Fruit fly (Drosophila melanogaster) whole organism, embryonic: Measurements from ENCODE around the gene CG31650.

ENCODE experiments used
- CG1024 ChIP-seq: fragments of 200-800 bp; sonication (Bioruptor generic); IDR thresholded peaks from 2 replicates; pipeline ENCODE4 v1.3.6; 2022; ENCODE audit warnings: missing biosample characterization, missing genetic modification characterization
- CG10543 ChIP-seq: fragments of 200-800 bp; sonication (Bioruptor generic); optimal IDR thresholded peaks from 3 replicates; lab custom pipeline; 2017; ENCODE audit warnings: missing biosample characterization, mild to moderate bottlenecking, missing genetic modification characterization, moderate library complexity
- CG11085 ChIP-seq: fragments of 200-800 bp; sonication (Bioruptor generic); IDR thresholded peaks from 2 replicates; pipeline ENCODE4 v1.3.6; 2022; ENCODE audit warnings: missing biosample characterization, missing genetic modification characterization
- CG11695 ChIP-seq: fragments of 200-800 bp; sonication (Bioruptor generic); IDR thresholded peaks from 3 replicates; pipeline ENCODE4 v1.3.6; 2022; ENCODE audit warnings: missing biosample characterization, missing genetic modification characterization
- CG12071 ChIP-seq: fragments of 200-800 bp; sonication (Bioruptor generic); optimal IDR thresholded peaks from 3 replicates; lab custom pipeline; 2018; ENCODE audit warnings: missing biosample characterization, mild to moderate bottlenecking, missing genetic modification characterization
- CG12155 ChIP-seq: fragments of 200-800 bp; sonication (Bioruptor generic); optimal IDR thresholded peaks from 3 replicates; lab custom pipeline; 2016; ENCODE audit warnings: missing biosample characterization, missing genetic modification characterization
- CG13424 ChIP-seq: fragments of 200-800 bp; sonication (Bioruptor generic); optimal IDR thresholded peaks from 2 replicates; lab custom pipeline; 2019; ENCODE audit warnings: missing biosample characterization, mild to moderate bottlenecking, missing genetic modification characterization, moderate library complexity
- CG13775 ChIP-seq: fragments of 200-800 bp; sonication (Bioruptor generic); optimal IDR thresholded peaks from 3 replicates; lab custom pipeline; 2017; ENCODE audit warnings: missing biosample characterization, mild to moderate bottlenecking, missing genetic modification characterization
- CG1792 ChIP-seq: fragments of 200-800 bp; sonication (Bioruptor generic); optimal IDR thresholded peaks from 2 replicates; lab custom pipeline; 2016; ENCODE audit warnings: missing biosample characterization, missing genetic modification characterization
- CG18262 ChIP-seq: fragments of 200-800 bp; optimal IDR thresholded peaks from 3 replicates; lab custom pipeline; 2019; ENCODE audit warnings: missing biosample characterization, mild to moderate bottlenecking, missing genetic modification characterization, moderate library complexity
- CG2199 ChIP-seq: fragments of 200-800 bp; sonication (Bioruptor generic); IDR thresholded peaks from 3 replicates; pipeline ENCODE4 v1.3.6; 2022; ENCODE audit warnings: missing biosample characterization, missing genetic modification characterization
- CG2678 ChIP-seq: fragments of 200-800 bp; sonication (Bioruptor generic); optimal IDR thresholded peaks from 3 replicates; lab custom pipeline; 2019; ENCODE audit warnings: missing biosample characterization, mild to moderate bottlenecking, missing genetic modification characterization, moderate library complexity
- CG31388 ChIP-seq: fragments of 200-800 bp; sonication (Bioruptor generic); optimal IDR thresholded peaks from 2 replicates; lab custom pipeline; 2016; ENCODE audit warnings: missing biosample characterization, missing genetic modification characterization
- CG4617 ChIP-seq: fragments of 200-800 bp; sonication (Bioruptor generic); optimal IDR thresholded peaks from 3 replicates; lab custom pipeline; 2016; ENCODE audit warnings: missing biosample characterization, missing genetic modification characterization, borderline replicate concordance
- CG4820 ChIP-seq: fragments of 200-800 bp; sonication (Bioruptor generic); optimal IDR thresholded peaks from 3 replicates; lab custom pipeline; 2016; ENCODE audit warnings: missing biosample characterization, missing genetic modification characterization
- CG6175 ChIP-seq: fragments of 200-800 bp; sonication (Bioruptor generic); IDR thresholded peaks from 3 replicates; pipeline ENCODE4 v1.3.6; 2022; ENCODE audit warnings: missing biosample characterization, missing genetic modification characterization
- CG7357 ChIP-seq: fragments of 200-800 bp; sonication (Bioruptor generic); IDR thresholded peaks from 3 replicates; pipeline ENCODE4 v1.3.6; 2022; ENCODE audit warnings: missing biosample characterization, missing genetic modification characterization
- CG7372 ChIP-seq: fragments of 200-800 bp; sonication (Bioruptor generic); IDR thresholded peaks from 2 replicates; pipeline ENCODE4 v1.3.6; 2022; ENCODE audit warnings: missing biosample characterization, missing genetic modification characterization
- CrebB ChIP-seq: fragments of 200-800 bp; sonication (Bioruptor generic); optimal IDR thresholded peaks from 3 replicates; lab custom pipeline; 2018; ENCODE audit warnings: missing biosample characterization, mild to moderate bottlenecking, missing genetic modification characterization
- Dfd ChIP-seq, 2 experiments: fragments of >200 bp; optimal IDR thresholded peaks; 2 replicates each; lab custom pipeline; 2017; ENCODE audit warnings: missing biosample characterization in 2 of 2, missing genetic modification characterization in 2 of 2
- Doc2 ChIP-seq: fragments of 200-800 bp; sonication (Bioruptor generic); IDR thresholded peaks from 2 replicates; pipeline ENCODE4 v1.3.6; 2022; ENCODE audit warnings: missing biosample characterization, missing genetic modification characterization
- Drgx ChIP-seq: fragments of 200-800 bp; sonication (Bioruptor generic); IDR thresholded peaks from 2 replicates; pipeline ENCODE4 v1.3.6; 2022; ENCODE audit warnings: missing biosample characterization, missing genetic modification characterization
- Hr39 ChIP-seq: fragments of >200 bp; optimal IDR thresholded peaks from 2 replicates; lab custom pipeline; 2017
- Hsf ChIP-seq: fragments of 200-800 bp; sonication (Bioruptor generic); optimal IDR thresholded peaks from 3 replicates; lab custom pipeline; 2016; ENCODE audit warnings: missing biosample characterization, missing genetic modification characterization
- Jarid2 ChIP-seq: fragments of 200-800 bp; sonication (Bioruptor generic); optimal IDR thresholded peaks from 3 replicates; lab custom pipeline; 2017; ENCODE audit warnings: mild to moderate bottlenecking, missing biosample characterization, missing genetic modification reagents, missing genetic modification characterization
- Nf-YA ChIP-seq: fragments of 200-800 bp; sonication (Bioruptor generic); IDR thresholded peaks from 2 replicates; pipeline ENCODE4 v1.3.6; 2022; ENCODE audit warnings: missing biosample characterization, missing genetic modification characterization
- NfI ChIP-seq: fragments of 200-800 bp; sonication (Bioruptor generic); optimal IDR thresholded peaks from 3 replicates; lab custom pipeline; 2018; ENCODE audit warnings: missing biosample characterization, mild to moderate bottlenecking, missing genetic modification characterization, moderate library complexity
- Ravus ChIP-seq: fragments of 200-800 bp; sonication (Bioruptor generic); IDR thresholded peaks from 2 replicates; pipeline ENCODE4 v1.3.6; 2022; ENCODE audit warnings: missing biosample characterization, missing genetic modification characterization
- Sox102F ChIP-seq: fragments of 200-800 bp; sonication (Bioruptor generic); optimal IDR thresholded peaks from 2 replicates; lab custom pipeline; 2018; ENCODE audit warnings: missing biosample characterization, mild to moderate bottlenecking, missing genetic modification characterization, moderate library complexity
- Spps ChIP-seq: fragments of 200-800 bp; sonication (Bioruptor generic); optimal IDR thresholded peaks from 2 replicates; lab custom pipeline; 2018; ENCODE audit warnings: missing biosample characterization, mild to moderate bottlenecking, missing genetic modification characterization
- Taf1 ChIP-seq: fragments of 200-800 bp; sonication (Bioruptor generic); IDR thresholded peaks from 2 replicates; pipeline ENCODE4 v1.3.6; 2022; ENCODE audit warnings: missing biosample characterization, missing genetic modification characterization
- ap ChIP-seq: fragments of 200-800 bp; sonication (Bioruptor generic); IDR thresholded peaks from 2 replicates; pipeline ENCODE4 v1.3.6; 2022; ENCODE audit warnings: missing biosample characterization, missing genetic modification characterization
- az2 ChIP-seq: fragments of 200-800 bp; sonication (Bioruptor generic); optimal IDR thresholded peaks from 3 replicates; lab custom pipeline; 2016; ENCODE audit warnings: missing biosample characterization, missing genetic modification characterization
- eve ChIP-seq, 2 experiments: fragments of >200 bp; optimal IDR thresholded peaks; 2 replicates each; lab custom pipeline; 2017; ENCODE audit warnings: missing biosample characterization in 2 of 2, missing genetic modification characterization in 2 of 2
- ewg ChIP-seq: fragments of 200-800 bp; sonication (Bioruptor generic); optimal IDR thresholded peaks from 3 replicates; lab custom pipeline; 2017; ENCODE audit warnings: mild to moderate bottlenecking, missing biosample characterization, missing genetic modification reagents, missing genetic modification characterization
- eyg ChIP-seq: fragments of 200-800 bp; sonication (Bioruptor generic); optimal IDR thresholded peaks from 3 replicates; lab custom pipeline; 2016; ENCODE audit warnings: missing biosample characterization, missing genetic modification characterization
- fd64A ChIP-seq: fragments of 200-800 bp; sonication (Bioruptor generic); optimal IDR thresholded peaks from 3 replicates; lab custom pipeline; 2018; ENCODE audit warnings: missing biosample characterization, mild to moderate bottlenecking, missing genetic modification characterization
- gsb ChIP-seq: fragments of 200-800 bp; sonication (Bioruptor generic); IDR thresholded peaks from 2 replicates; pipeline ENCODE4 v1.3.6; 2022; ENCODE audit warnings: missing biosample characterization, missing genetic modification characterization
- gt ChIP-seq: fragments of 200-800 bp; sonication (Bioruptor generic); IDR thresholded peaks from 2 replicates; pipeline ENCODE4 v1.3.6; 2022; ENCODE audit warnings: missing biosample characterization, missing genetic modification characterization
- h ChIP-seq: fragments of >200 bp; optimal IDR thresholded peaks from 2 replicates; lab custom pipeline; 2017
- hb ChIP-seq: fragments of 200-800 bp; sonication (Bioruptor generic); IDR thresholded peaks from 3 replicates; pipeline ENCODE4 v1.3.6; 2022; ENCODE audit warnings: missing biosample characterization, missing genetic modification characterization; ENCODE audit not compliant: partially characterized antibody
- her ChIP-seq: fragments of 200-800 bp; sonication (Bioruptor generic); optimal IDR thresholded peaks from 2 replicates; lab custom pipeline; 2016; ENCODE audit warnings: missing biosample characterization, missing genetic modification characterization
- inv ChIP-seq: fragments of 200-800 bp; sonication (Bioruptor generic); IDR thresholded peaks from 2 replicates; pipeline ENCODE4 v1.3.6; 2022; ENCODE audit warnings: missing biosample characterization, missing genetic modification characterization; ENCODE audit not compliant: partially characterized antibody
- knrl ChIP-seq: fragments of 200-800 bp; sonication (Bioruptor generic); IDR thresholded peaks from 3 replicates; pipeline ENCODE4 v1.3.6; 2022; ENCODE audit warnings: missing biosample characterization, missing genetic modification characterization; ENCODE audit not compliant: partially characterized antibody
- mam ChIP-seq: fragments of 200-800 bp; sonication (Bioruptor generic); optimal IDR thresholded peaks from 3 replicates; lab custom pipeline; 2016; ENCODE audit warnings: missing biosample characterization, missing genetic modification characterization
- nmo ChIP-seq: fragments of 200-800 bp; sonication (Bioruptor generic); optimal IDR thresholded peaks from 2 replicates; lab custom pipeline; 2018; ENCODE audit warnings: missing biosample characterization, mild to moderate bottlenecking, missing genetic modification characterization, moderate library complexity
- odd ChIP-seq: fragments of 200-800 bp; sonication (Bioruptor generic); optimal IDR thresholded peaks from 2 replicates; lab custom pipeline; 2017; ENCODE audit warnings: missing biosample characterization, mild to moderate bottlenecking, missing genetic modification characterization
- pb ChIP-seq: fragments of 200-800 bp; sonication (Bioruptor generic); optimal IDR thresholded peaks from 3 replicates; lab custom pipeline; 2016; ENCODE audit warnings: missing biosample characterization, missing genetic modification characterization
- scrt ChIP-seq: fragments of 200-800 bp; sonication (Bioruptor generic); optimal IDR thresholded peaks from 2 replicates; lab custom pipeline; 2018; ENCODE audit warnings: missing biosample characterization, mild to moderate bottlenecking, missing genetic modification characterization, moderate library complexity
- sens ChIP-seq: fragments of 200-800 bp; sonication (Bioruptor generic); peaks from one replicate; lab custom pipeline; 2016; ENCODE audit warnings: missing biosample characterization, missing genetic modification characterization
- tin ChIP-seq: fragments of 200-800 bp; sonication (Bioruptor generic); optimal IDR thresholded peaks from 3 replicates; lab custom pipeline; 2016; ENCODE audit warnings: missing biosample characterization, missing genetic modification characterization

Gene CG31650

dm6 chr2L:5086905-5087522, 42.5 kb upstream of the CG31650 start (continued):
- peak; percentile 68 for TF ChIP-seq scrt (GFP tag; lab: Kevin White, UChicago)
- peak; percentile 57 for TF ChIP-seq CG10543 (GFP tag; lab: Kevin White, UChicago)
- TF ChIP-seq Drgx (GFP tag; lab: Robert Waterston, UW), result peak; percentile 67
- TF ChIP-seq eve (GFP tag; optimal IDR thresholded peaks at IDR 0.05; lab: Kevin White, UChicago), result peak in 1 of 2 experiments; percentile 95
- no peak for TF ChIP-seq Dfd (GFP tag; optimal IDR thresholded peaks at IDR 0.05; lab: Kevin White, UChicago)
- TF ChIP-seq CG4820 (GFP tag; lab: Kevin White, UChicago), result peak; percentile 56
- no peak for TF ChIP-seq Hr39 (lab: Kevin White, UChicago)
- no peak for TF ChIP-seq Doc2 (GFP tag; lab: Robert Waterston, UW)
- 0 out of 2 replicates have a peak, but pooled peaks have one; percentile 25 for TF ChIP-seq Nf-YA (GFP tag; lab: Robert Waterston, UW)
- peak; percentile 90 for TF ChIP-seq CG2678
- TF ChIP-seq Hsf (GFP tag; lab: Kevin White, UChicago), result peak; percentile 72
- peak; percentile 85 for TF ChIP-seq CG18262 (tag; lab: Kevin White, UChicago)
- peak; percentile 72 for TF ChIP-seq CG13775 (GFP tag; lab: Kevin White, UChicago)
- TF ChIP-seq mam (GFP tag; lab: Kevin White, UChicago), result peak; percentile 59
- TF ChIP-seq CG7357 (GFP tag; lab: Robert Waterston, UW), result peak; percentile 23; the same call in 1 of the 3 replicates
- TF ChIP-seq sens (GFP tag; lab: Kevin White, UChicago), result peak; percentile 94
- TF ChIP-seq knrl (GFP tag; lab: Robert Waterston, UW), result no peak
- TF ChIP-seq nmo (GFP tag; lab: Kevin White, UChicago), result peak; percentile 85
- TF ChIP-seq ap (GFP tag; lab: Robert Waterston, UW), result no peak
- TF ChIP-seq CG12071, result peak; percentile 75
- peak; percentile 78 for TF ChIP-seq az2 (GFP tag; lab: Kevin White, UChicago)
- peak; percentile 85 for TF ChIP-seq odd (GFP tag; lab: Kevin White, UChicago)
- peak; percentile 21 for TF ChIP-seq Ravus (GFP tag; lab: Robert Waterston, UW)
- TF ChIP-seq CG6175 (GFP tag; lab: Robert Waterston, UW), result no peak
- peak; percentile 29 for TF ChIP-seq CG1792 (GFP tag; lab: Kevin White, UChicago)
- TF ChIP-seq gt (GFP tag; lab: Robert Waterston, UW), result no peak
- peak; percentile 49 for TF ChIP-seq CG4617 (GFP tag; lab: Kevin White, UChicago)
- TF ChIP-seq her (GFP tag; lab: Kevin White, UChicago), result peak; percentile 51
- no peak for TF ChIP-seq CG1024
- TF ChIP-seq pb (GFP tag; lab: Kevin White, UChicago), result peak; percentile 68
- no peak for TF ChIP-seq CG2199 (GFP tag; lab: Robert Waterston, UW)
- peak; percentile 60 for TF ChIP-seq eyg (GFP tag; lab: Kevin White, UChicago)
- peak; percentile 49 for TF ChIP-seq tin (GFP tag; lab: Kevin White, UChicago)
- peak; percentile 53 for TF ChIP-seq Jarid2 (GFP tag; lab: Kevin White, UChicago)
- peak; percentile 80 for TF ChIP-seq CG13424 (tag; lab: Kevin White, UChicago)
- TF ChIP-seq h (lab: Kevin White, UChicago), result no peak
- peak; percentile 29 for TF ChIP-seq CG31388 (GFP tag; lab: Kevin White, UChicago)
- TF ChIP-seq CrebB, result peak; percentile 66
- TF ChIP-seq Spps (tag; lab: Kevin White, UChicago), result peak; percentile 2
- peak; percentile 53 for TF ChIP-seq CG12155 (GFP tag; lab: Kevin White, UChicago)
- peak; percentile 84 for TF ChIP-seq CG11695
- no peak for TF ChIP-seq hb (GFP tag; lab: Robert Waterston, UW)
- peak; percentile 79 for TF ChIP-seq NfI (GFP tag; lab: Kevin White, UChicago)
- 0 out of 2 replicates have a peak, but pooled peaks have one; percentile 46 for TF ChIP-seq CG7372 (GFP tag; lab: Robert Waterston, UW)
- TF ChIP-seq ewg, result peak; percentile 66
- TF ChIP-seq Sox102F (GFP tag; lab: Kevin White, UChicago), result peak; percentile 88
- TF ChIP-seq CG11085 (GFP tag; lab: Robert Waterston, UW), result 0 out of 2 replicates have a peak, but pooled peaks have one; percentile 7
- no peak for TF ChIP-seq gsb (GFP tag; lab: Robert Waterston, UW)
- TF ChIP-seq inv (GFP tag; lab: Robert Waterston, UW), result no peak
- TF ChIP-seq Taf1 (GFP tag; lab: Robert Waterston, UW), result no peak
- peak; percentile 64 for TF ChIP-seq fd64A (GFP tag; lab: Kevin White, UChicago)
